Worm (Caenorhabditis elegans) whole organism, early embryonic: ENCODE measurements around the gene F26F2.7.

Experiments used
- B0310.2 ChIP-seq: sonication (generic microtip); optimal IDR thresholded peaks from 2 replicates; lab custom pipeline; 2016; ENCODE audit warnings: mild to moderate bottlenecking, missing genetic modification characterization, missing compliant biosample characterization
- aly-1 ChIP-seq: sonication (generic microtip); optimal IDR thresholded peaks from 2 replicates; lab custom pipeline; 2016; ENCODE audit warnings: missing genetic modification characterization, missing compliant biosample characterization
- ama-1 ChIP-seq: fragments of 150-350 bp; optimal IDR thresholded peaks from 2 replicates; lab custom pipeline; 2014
- ceh-13 ChIP-seq: fragments of 200-800 bp; sonication (Bioruptor generic); optimal IDR thresholded peaks from 2 replicates; lab custom pipeline; 2018; ENCODE audit warnings: mild to moderate bottlenecking, missing genetic modification characterization, missing compliant biosample characterization
- ceh-36 ChIP-seq: sonication (generic microtip); optimal IDR thresholded peaks from 2 replicates; lab custom pipeline; 2016; ENCODE audit warnings: missing genetic modification characterization, inconsistent platforms, missing compliant biosample characterization
- flt-1 ChIP-seq: fragments of 200-800 bp; sonication (Bioruptor generic); IDR thresholded peaks from 2 replicates; pipeline ENCODE4 v1.3.6; 2022; ENCODE audit warnings: missing genetic modification characterization, missing compliant biosample characterization
- hmg-4 ChIP-seq: fragments of 200-800 bp; sonication (Bioruptor generic); optimal IDR thresholded peaks from 2 replicates; lab custom pipeline; 2018; ENCODE audit warnings: mild to moderate bottlenecking, missing genetic modification characterization, missing compliant biosample characterization
- scrt-1 ChIP-seq: fragments of 200-800 bp; sonication (Bioruptor generic); IDR thresholded peaks from 2 replicates; pipeline ENCODE4 v1.3.6; 2022; ENCODE audit warnings: missing genetic modification characterization, missing compliant biosample characterization
- sea-1 ChIP-seq: fragments of 200-800 bp; sonication (Bioruptor generic); conservative IDR thresholded peaks from 2 replicates; pipeline ENCODE4 v1.3.6; 2022; ENCODE audit warnings: missing genetic modification characterization, missing compliant biosample characterization
- tbx-11 ChIP-seq: fragments of 200-800 bp; sonication (Bioruptor generic); IDR thresholded peaks from 2 replicates; pipeline ENCODE4 v1.3.6; 2022; ENCODE audit warnings: missing genetic modification characterization, missing compliant biosample characterization
- tbx-37 ChIP-seq: fragments of 200-800 bp; sonication (Bioruptor generic); conservative IDR thresholded peaks from 2 replicates; pipeline ENCODE4 v1.3.6; 2022; ENCODE audit warnings: missing genetic modification reagents, missing genetic modification characterization, missing compliant biosample characterization
- tra-4 ChIP-seq: sonication (generic microtip); optimal IDR thresholded peaks from 2 replicates; lab custom pipeline; 2017; ENCODE audit warnings: missing genetic modification characterization, missing compliant biosample characterization

- TF ChIP-seq hmg-4 (GFP tag; lab: Kevin White, UChicago) (no peak), aly-1 (no peak), tbx-37 (GFP tag; lab: Robert Waterston, UW) (no peak), ama-1 (lab: Kevin White, UChicago) (no peak), B0310.2 (tag; lab: Kevin White, UChicago) (no peak), ceh-36 (no peak), tbx-11 (no peak), ceh-13 (GFP tag; lab: Kevin White, UChicago) (no peak), sea-1 (GFP tag; lab: Robert Waterston, UW) (no peak), scrt-1 (GFP tag; lab: Robert Waterston, UW) (no peak), tra-4 (tag; lab: Kevin White, UChicago) (no peak), flt-1 (GFP tag; lab: Robert Waterston, UW) (no peak)
Measured at ce11 chrV:20544092-20544491, 36.7 kb upstream of the F26F2.7 start, which contains the start of gene slc-36.3.
